Fruit fly (Drosophila melanogaster): ENCODE results near the gene Glyp.

Glyp gene

dm6 chr2L:2177969-2178809 is 47.6 kb downstream of the Glyp start, which contains the start of gene aop (continued):
- TF ChIP-seq Hr51 (GFP tag; optimal IDR thresholded peaks at IDR 0.05) (no peak), bab2 (GFP tag; optimal IDR thresholded peaks at IDR 0.05) (no peak), toy (GFP tag; IDR thresholded peaks at IDR 0.05) (no peak), nerfin-1 (tag; optimal IDR thresholded peaks at IDR 0.05) (no peak), sc (optimal IDR thresholded peaks at IDR 0.05) (no peak), sc (GFP tag; optimal IDR thresholded peaks at IDR 0.05) (no peak), Atf-2 (GFP tag; optimal IDR thresholded peaks at IDR 0.05) (no peak), CG8478 (optimal IDR thresholded peaks at IDR 0.05) (no peak), CG6272 (GFP tag; IDR thresholded peaks at IDR 0.05) (no peak), CG33557 (GFP tag; optimal IDR thresholded peaks at IDR 0.05) (peak; percentile 19), tup (GFP tag; optimal IDR thresholded peaks at IDR 0.05) (no peak), BtbVII (GFP tag; optimal IDR thresholded peaks at IDR 0.05) (no peak), cg (GFP tag; optimal IDR thresholded peaks at IDR 0.05) (peak; percentile 84), Stat92E (GFP tag; optimal IDR thresholded peaks at IDR 0.05) (peak in 1 of 3 experiments; percentile 60), Dip3 (GFP tag; optimal IDR thresholded peaks at IDR 0.05) (no peak), stwl (tag; optimal IDR thresholded peaks at IDR 0.05) (no peak), ap (GFP tag; IDR thresholded peaks at IDR 0.05) (no peak), ato (GFP tag; IDR thresholded peaks at IDR 0.05; ENCODE audit: partially characterized antibody) (peak; percentile 61; the same call in 1 of the 2 replicates), run (tag; optimal IDR thresholded peaks at IDR 0.05) (no peak), CoRest (tag; optimal IDR thresholded peaks at IDR 0.05) (no peak), cato (GFP tag; optimal IDR thresholded peaks at IDR 0.05; ENCODE audit: borderline replicate concordance) (no peak), shn (GFP tag; optimal IDR thresholded peaks at IDR 0.05) (no peak), ara (GFP tag; IDR thresholded peaks at IDR 0.05) (peak; percentile 16; the same call in 1 of the 2 replicates), CG32532 (GFP tag; IDR thresholded peaks at IDR 0.05) (no peak; the same call in 1 of the 2 replicates), Xbp1 (GFP tag; optimal IDR thresholded peaks at IDR 0.05) (no peak), Eip74EF (GFP tag; optimal IDR thresholded peaks at IDR 0.05) (peak in 1 of 2 experiments; percentile 49), btn (GFP tag; optimal IDR thresholded peaks at IDR 0.05) (no peak), Usf (GFP tag; optimal IDR thresholded peaks at IDR 0.05) (no peak), zf30C (GFP tag; optimal IDR thresholded peaks at IDR 0.05) (peak; percentile 39), sqz (GFP tag; optimal IDR thresholded peaks at IDR 0.05) (peak; percentile 53), CG13894 (tag; optimal IDR thresholded peaks at IDR 0.05) (peak; percentile 57), CG6791 (GFP tag; IDR thresholded peaks at IDR 0.05; ENCODE audit: partially characterized antibody) (no peak), CG11560 (tag; IDR thresholded peaks at IDR 0.05) (no peak), exex (tag; optimal IDR thresholded peaks at IDR 0.05) (peak; percentile 48), GATAe (GFP tag; conservative IDR thresholded peaks at IDR 0.05) (no peak), vvl (GFP tag; IDR thresholded peaks at IDR 0.05) (peak; percentile 48; the same call in 1 of the 2 replicates), Ptx1 (GFP tag; IDR thresholded peaks at IDR 0.05) (no peak), Gug (GFP tag; IDR thresholded peaks at IDR 0.05) (no peak), pita (GFP tag; optimal IDR thresholded peaks at IDR 0.05) (no peak), CG42726 (GFP tag; IDR thresholded peaks at IDR 0.05; ENCODE audit: partially characterized antibody) (peak; percentile 61; the same call in 1 of the 2 replicates), Ssrp (tag; optimal IDR thresholded peaks at IDR 0.05) (no peak), CG16813 (GFP tag; IDR thresholded peaks at IDR 0.05; ENCODE audit: partially characterized antibody) (no peak; the same call in 2 of the 3 replicates), Taf1 (GFP tag; IDR thresholded peaks at IDR 0.05) (no peak), CG5180 (GFP tag; optimal IDR thresholded peaks at IDR 0.05) (peak; percentile 95), ttk (GFP tag; IDR thresholded peaks at IDR 0.05) (no peak), CG1832 (GFP tag; optimal IDR thresholded peaks at IDR 0.05) (no peak), CG8290 (GFP tag; optimal IDR thresholded peaks at IDR 0.05) (no peak), CG8290 (tag; optimal IDR thresholded peaks at IDR 0.05) (peak in 1 of 2 experiments; percentile 72)
